5 fruit fly cellular contexts compared by ENCODE assay signal in genomic region chrX:8092075-8092682, dm6.
TF ChIP-seq lines count a peak whose summit lies in the region.

No protein-coding gene starts in this region.

TF ChIP-seq in whole organism, adult, 20 proteins besides CTCF, POLR2A, EP300 and RAD21 (continued from another document):
- peak; percentile 95 for TF ChIP-seq Crg-1 (GFP tag; optimal IDR thresholded peaks at IDR 0.05; lab: Kevin White, UChicago)
- no peak for TF ChIP-seq cnc (optimal IDR thresholded peaks at IDR 0.05; lab: Kevin White, UChicago)
- peak; percentile 88 for TF ChIP-seq Clk (GFP tag; optimal IDR thresholded peaks at IDR 0.05; lab: Kevin White, UChicago)

TF ChIP-seq in whole organism, embryonic, 481 proteins besides CTCF, POLR2A, EP300 and RAD21 (continued from another document and continues in another):
- TF ChIP-seq Opbp (GFP tag; IDR thresholded peaks at IDR 0.05; lab: Robert Waterston, UW; ENCODE audit: partially characterized antibody) (no peak), Hr78 (GFP tag; optimal IDR thresholded peaks at IDR 0.05; lab: Kevin White, UChicago) (peak in 1 of 2 experiments; percentile 77), CG17568 (GFP tag; optimal IDR thresholded peaks at IDR 0.05; lab: Kevin White, UChicago) (peak; percentile 90), CG13775 (GFP tag; optimal IDR thresholded peaks at IDR 0.05; lab: Kevin White, UChicago) (peak; percentile 94), CG6854 (GFP tag; optimal IDR thresholded peaks at IDR 0.05; lab: Kevin White, UChicago) (peak; percentile 93), CG10431 (GFP tag; optimal IDR thresholded peaks at IDR 0.05; lab: Kevin White, UChicago) (peak; percentile 91), Gsc (GFP tag; IDR thresholded peaks at IDR 0.05; lab: Robert Waterston, UW) (peak; percentile 80), trh (GFP tag; optimal IDR thresholded peaks at IDR 0.05; lab: Kevin White, UChicago) (peak; percentile 85), B-H1 (GFP tag; IDR thresholded peaks at IDR 0.05; lab: Robert Waterston, UW) (peak; percentile 84), tin (GFP tag; optimal IDR thresholded peaks at IDR 0.05; lab: Kevin White, UChicago) (peak; percentile 93), unc-4 (GFP tag; IDR thresholded peaks at IDR 0.05; lab: Robert Waterston, UW; ENCODE audit: partially characterized antibody) (no peak), mirr (GFP tag; optimal IDR thresholded peaks at IDR 0.05; lab: Kevin White, UChicago) (peak; percentile 77), Trl (optimal IDR thresholded peaks at IDR 0.05; lab: Kevin White, UChicago) (peak; percentile 88 to 93), Trl (GFP tag; optimal IDR thresholded peaks at IDR 0.05; lab: Kevin White, UChicago) (peak; percentile 79), CoRest (tag; optimal IDR thresholded peaks at IDR 0.05; lab: Kevin White, UChicago) (peak; percentile 98), nau (GFP tag; optimal IDR thresholded peaks at IDR 0.05; lab: Kevin White, UChicago) (peak; percentile 91), prd (optimal IDR thresholded peaks at IDR 0.05; lab: Kevin White, UChicago) (no peak), prd (GFP tag; IDR thresholded peaks at IDR 0.05; lab: Robert Waterston, UW) (peak; percentile 94), sd (tag; optimal IDR thresholded peaks at IDR 0.05; lab: Kevin White, UChicago) (peak; percentile 86), psq (GFP tag; optimal IDR thresholded peaks at IDR 0.05; lab: Kevin White, UChicago) (peak; percentile 87), CG15011 (GFP tag; optimal IDR thresholded peaks at IDR 0.05; lab: Kevin White, UChicago) (peak; percentile 91), emc (GFP tag; optimal IDR thresholded peaks at IDR 0.05; lab: Kevin White, UChicago) (peak; percentile 60), CG7839 (tag; optimal IDR thresholded peaks at IDR 0.05; lab: Kevin White, UChicago) (peak; percentile 97), CG10274 (GFP tag; optimal IDR thresholded peaks at IDR 0.05; lab: Kevin White, UChicago) (peak; percentile 82), ab (GFP tag; optimal IDR thresholded peaks at IDR 0.05; lab: Kevin White, UChicago) (peak; percentile 56), chinmo (GFP tag; IDR thresholded peaks at IDR 0.05; lab: Robert Waterston, UW; ENCODE audit: partially characterized antibody) (peak; percentile 80; the same call in 3 of the 4 replicates), CG13424 (tag; optimal IDR thresholded peaks at IDR 0.05; lab: Kevin White, UChicago) (peak; percentile 98), wor (GFP tag; IDR thresholded peaks at IDR 0.05; lab: Robert Waterston, UW) (peak; percentile 89), CG11085 (GFP tag; IDR thresholded peaks at IDR 0.05; lab: Robert Waterston, UW) (peak; percentile 73), Elba2 (GFP tag; optimal IDR thresholded peaks at IDR 0.05; lab: Kevin White, UChicago) (no peak), CG17328 (GFP tag; IDR thresholded peaks at IDR 0.05; lab: Robert Waterston, UW) (peak; percentile 81)

TF ChIP-seq in whole organism, prepupa, 60 proteins besides CTCF, POLR2A, EP300 and RAD21 (continued from another document and continues in another):
- TF ChIP-seq Ets21C (GFP tag; optimal IDR thresholded peaks at IDR 0.05; lab: Kevin White, UChicago) (peak; percentile 83), Lpt (GFP tag; optimal IDR thresholded peaks at IDR 0.05; lab: Kevin White, UChicago) (peak; percentile 93), Hr38 (GFP tag; optimal IDR thresholded peaks at IDR 0.05; lab: Kevin White, UChicago) (no peak), vri (GFP tag; optimal IDR thresholded peaks at IDR 0.05; lab: Kevin White, UChicago) (peak; percentile 85), Sox102F (GFP tag; optimal IDR thresholded peaks at IDR 0.05; lab: Kevin White, UChicago) (peak; percentile 92), Hr39 (GFP tag; optimal IDR thresholded peaks at IDR 0.05; lab: Kevin White, UChicago) (peak; percentile 91), Hr4 (GFP tag; optimal IDR thresholded peaks at IDR 0.05; lab: Kevin White, UChicago) (peak; percentile 94), Sox15 (GFP tag; optimal IDR thresholded peaks at IDR 0.05; lab: Kevin White, UChicago) (peak; percentile 92), Eip75B (GFP tag; optimal IDR thresholded peaks at IDR 0.05; lab: Kevin White, UChicago) (peak; percentile 95), esn (GFP tag; optimal IDR thresholded peaks at IDR 0.05; lab: Kevin White, UChicago) (peak; percentile 96), CG6276 (GFP tag; optimal IDR thresholded peaks at IDR 0.05; lab: Kevin White, UChicago) (peak; percentile 96), Smox (GFP tag; optimal IDR thresholded peaks at IDR 0.05; lab: Kevin White, UChicago) (peak; percentile 99), CG8319 (GFP tag; optimal IDR thresholded peaks at IDR 0.05; lab: Kevin White, UChicago) (peak; percentile 91), ss (GFP tag; optimal IDR thresholded peaks at IDR 0.05; lab: Kevin White, UChicago) (peak; percentile 96 to 97), Blimp-1 (GFP tag; optimal IDR thresholded peaks at IDR 0.05; lab: Kevin White, UChicago) (peak; percentile 90), Met (GFP tag; optimal IDR thresholded peaks at IDR 0.05; lab: Kevin White, UChicago) (peak; percentile 96), pdm3 (GFP tag; optimal IDR thresholded peaks at IDR 0.05; lab: Kevin White, UChicago) (peak; percentile 95), topi (GFP tag; optimal IDR thresholded peaks at IDR 0.05; lab: Kevin White, UChicago) (peak; percentile 96), dsx (GFP tag; optimal IDR thresholded peaks at IDR 0.05; lab: Kevin White, UChicago; ENCODE audit: poor library complexity, severe bottlenecking) (peak; percentile 93), CG6808 (GFP tag; optimal IDR thresholded peaks at IDR 0.05; lab: Kevin White, UChicago) (peak; percentile 97), fd59A (GFP tag; optimal IDR thresholded peaks at IDR 0.05; lab: Kevin White, UChicago) (peak; percentile 95), lz (GFP tag; optimal IDR thresholded peaks at IDR 0.05; lab: Kevin White, UChicago) (peak; percentile 95), CG11294 (GFP tag; IDR thresholded peaks at IDR 0.05; lab: Robert Waterston, UW) (peak; percentile 89; the same call in 1 of the 2 replicates), CG15336 (GFP tag; IDR thresholded peaks at IDR 0.05; lab: Robert Waterston, UW) (peak; percentile 97), CG10631 (GFP tag; optimal IDR thresholded peaks at IDR 0.05; lab: Kevin White, UChicago) (peak; percentile 96), CG8119 (GFP tag; IDR thresholded peaks at IDR 0.05; lab: Robert Waterston, UW) (peak; percentile 97), acj6 (GFP tag; optimal IDR thresholded peaks at IDR 0.05; lab: Kevin White, UChicago) (peak; percentile 96), CG3032 (tag; optimal IDR thresholded peaks at IDR 0.05; lab: Kevin White, UChicago) (peak; percentile 97), OdsH (GFP tag; optimal IDR thresholded peaks at IDR 0.05; lab: Kevin White, UChicago) (peak; percentile 96), Eip78C (GFP tag; lab: Kevin White, UChicago) (peak; percentile 99), eg (GFP tag; IDR thresholded peaks at IDR 0.05; lab: Robert Waterston, UW) (peak; percentile 95), CG31627 (GFP tag; optimal IDR thresholded peaks at IDR 0.05; lab: Kevin White, UChicago) (peak; percentile 91), Gug (GFP tag; IDR thresholded peaks at IDR 0.05; lab: Robert Waterston, UW) (peak; percentile 96)

TF ChIP-seq in whole organism, pupa, 21 proteins besides CTCF, POLR2A, EP300 and RAD21 (continued from another document):
- TF ChIP-seq CG32121 (GFP tag; IDR thresholded peaks at IDR 0.05; lab: Robert Waterston, UW): peak; percentile 95

TF ChIP-seq in whole organism, wandering third instar larva, 38 proteins besides CTCF, POLR2A, EP300 and RAD21 (continued from another document):
- peak; percentile 80 for TF ChIP-seq Hnf4 (GFP tag; optimal IDR thresholded peaks at IDR 0.05; lab: Kevin White, UChicago)
- no peak for TF ChIP-seq CrebA (GFP tag; optimal IDR thresholded peaks at IDR 0.05; lab: Kevin White, UChicago; ENCODE audit: borderline replicate concordance)
- TF ChIP-seq usp (GFP tag; optimal IDR thresholded peaks at IDR 0.05; lab: Kevin White, UChicago): no peak
- no peak for TF ChIP-seq Hr78 (GFP tag; optimal IDR thresholded peaks at IDR 0.05; lab: Kevin White, UChicago)
- TF ChIP-seq Vsx2 (GFP tag; optimal IDR thresholded peaks at IDR 0.05; lab: Kevin White, UChicago; ENCODE audit: partially characterized antibody): no peak
- TF ChIP-seq Mio (GFP tag; optimal IDR thresholded peaks at IDR 0.05; lab: Kevin White, UChicago): no peak
- TF ChIP-seq dl (GFP tag; optimal IDR thresholded peaks at IDR 0.05; lab: Kevin White, UChicago; ENCODE audit: insufficient read depth in 1 of 2, partially characterized antibody in 2 of 2): peak; percentile 68 to 81
- TF ChIP-seq psq (GFP tag; optimal IDR thresholded peaks at IDR 0.05; lab: Kevin White, UChicago): peak; percentile 92
- TF ChIP-seq Rel (GFP tag; optimal IDR thresholded peaks at IDR 0.05; lab: Kevin White, UChicago): no peak
- TF ChIP-seq Rel (tag; optimal IDR thresholded peaks at IDR 0.05; lab: Kevin White, UChicago): peak; percentile 80
- peak; percentile 97 for TF ChIP-seq Sp1 (GFP tag; optimal IDR thresholded peaks at IDR 0.05; lab: Kevin White, UChicago)
- no peak for TF ChIP-seq N (GFP tag; optimal IDR thresholded peaks at IDR 0.05; lab: Kevin White, UChicago)
- peak; percentile 95 for TF ChIP-seq CG9705 (GFP tag; optimal IDR thresholded peaks at IDR 0.05; lab: Kevin White, UChicago)
- peak; percentile 76 for TF ChIP-seq Dfd (GFP tag; optimal IDR thresholded peaks at IDR 0.05; lab: Kevin White, UChicago)
TF ChIP-seq in whole organism, wandering third instar larva: peak in this region for 26.
